Worm (Caenorhabditis elegans) whole organism, L3 larva: ENCODE results near the gene xtr-1.
A peak's percentile ranks its signal among the peaks of the same experiment; 100 is the strongest.

Experiments
- R02D3.7 ChIP-seq: fragments of 150-350 bp; optimal IDR thresholded peaks from 2 replicates; lab custom pipeline; 2014; ENCODE audit warnings: missing biosample characterization, missing genetic modification characterization
- ZK546.5 ChIP-seq: sonication (generic microtip); optimal IDR thresholded peaks from 2 replicates; lab custom pipeline; 2017; ENCODE audit warnings: missing biosample characterization, missing genetic modification characterization
- aly-2 ChIP-seq: fragments of 150-350 bp; optimal IDR thresholded peaks from 2 replicates; lab custom pipeline; 2014; ENCODE audit warnings: missing biosample characterization, missing genetic modification characterization
- ama-1 ChIP-seq: fragments of 150-350 bp; optimal IDR thresholded peaks from 2 replicates; lab custom pipeline; 2018
- ceh-16 ChIP-seq: sonication (generic microtip); optimal IDR thresholded peaks from 2 replicates; lab custom pipeline; 2017; ENCODE audit warnings: missing biosample characterization, missing genetic modification characterization
- ceh-28 ChIP-seq: fragments of 150-350 bp; optimal IDR thresholded peaks from 2 replicates; lab custom pipeline; 2014; ENCODE audit warnings: missing biosample characterization, missing genetic modification reagents, missing genetic modification characterization
- ceh-82 ChIP-seq: fragments of 150-350 bp; optimal IDR thresholded peaks from 2 replicates; lab custom pipeline; 2014; ENCODE audit warnings: missing biosample characterization, missing genetic modification characterization
- egl-27 ChIP-seq: sonication (generic microtip); optimal IDR thresholded peaks from 4 replicates; lab custom pipeline; 2017; ENCODE audit warnings: missing biosample characterization, missing genetic modification reagents, missing genetic modification characterization
- elt-2 ChIP-seq: sonication (generic microtip); optimal IDR thresholded peaks from 2 replicates; lab custom pipeline; 2016; ENCODE audit warnings: missing genetic modification reagents, mild to moderate bottlenecking, missing genetic modification characterization, missing compliant biosample characterization
- eor-1 ChIP-seq, 2 experiments: fragments of 150-350 bp; optimal IDR thresholded peaks; 2 replicates each; lab custom pipeline; 2014 to 2018; ENCODE audit warnings: missing biosample characterization in 2 of 2, missing genetic modification characterization in 2 of 2
- hmg-11 ChIP-seq: sonication (generic microtip); optimal IDR thresholded peaks from 2 replicates; lab custom pipeline; 2016; ENCODE audit warnings: missing genetic modification characterization, missing compliant biosample characterization
- jun-1 ChIP-seq: fragments of 150-350 bp; optimal IDR thresholded peaks from 2 replicates; lab custom pipeline; 2014; ENCODE audit warnings: missing biosample characterization, missing genetic modification reagents, missing genetic modification characterization
- lin-15B ChIP-seq: fragments of 150-350 bp; optimal IDR thresholded peaks from 2 replicates; lab custom pipeline; 2014; ENCODE audit warnings: missing biosample characterization, missing genetic modification characterization
- lsy-12 ChIP-seq: sonication (generic microtip); optimal IDR thresholded peaks from 2 replicates; lab custom pipeline; 2016; ENCODE audit warnings: mild to moderate bottlenecking, missing genetic modification characterization, missing compliant biosample characterization
- mdl-1 ChIP-seq: fragments of 150-350 bp; optimal IDR thresholded peaks from 2 replicates; lab custom pipeline; 2014; ENCODE audit warnings: missing biosample characterization, missing genetic modification characterization
- mml-1 ChIP-seq: fragments of 150-350 bp; sonication (generic microtip); optimal IDR thresholded peaks from 3 replicates; lab custom pipeline; 2014; ENCODE audit warnings: missing biosample characterization, missing genetic modification characterization
- nfya-1 ChIP-seq: sonication (generic microtip); optimal IDR thresholded peaks from 2 replicates; lab custom pipeline; 2017; ENCODE audit warnings: missing genetic modification characterization, mild to moderate bottlenecking, missing compliant biosample characterization, antibody characterized with exemption, moderate library complexity; ENCODE audit not compliant: insufficient read depth
- nhr-11 ChIP-seq: fragments of 150-350 bp; optimal IDR thresholded peaks from 2 replicates; lab custom pipeline; 2014; ENCODE audit warnings: missing biosample characterization, missing genetic modification characterization
- nhr-12 ChIP-seq: fragments of 150-350 bp; optimal IDR thresholded peaks from 2 replicates; lab custom pipeline; 2014; ENCODE audit warnings: missing biosample characterization, missing genetic modification characterization
- nhr-23 ChIP-seq: fragments of 150-350 bp; optimal IDR thresholded peaks from 2 replicates; lab custom pipeline; 2014; ENCODE audit warnings: missing biosample characterization, missing genetic modification reagents, missing genetic modification characterization
- nhr-25 ChIP-seq: sonication (generic microtip); optimal IDR thresholded peaks from 2 replicates; lab custom pipeline; 2017; ENCODE audit warnings: missing biosample characterization, missing genetic modification characterization
- nhr-28 ChIP-seq: fragments of 150-350 bp; optimal IDR thresholded peaks from 2 replicates; lab custom pipeline; 2014; ENCODE audit warnings: missing biosample characterization, missing genetic modification characterization
- nhr-67 ChIP-seq: fragments of 150-350 bp; optimal IDR thresholded peaks from 2 replicates; lab custom pipeline; 2014; ENCODE audit warnings: missing biosample characterization, missing genetic modification characterization
- nhr-76 ChIP-seq: fragments of 150-350 bp; sonication (generic microtip); optimal IDR thresholded peaks from 5 replicates; lab custom pipeline; 2014; ENCODE audit warnings: missing biosample characterization, missing genetic modification characterization
- pha-4 ChIP-seq: fragments of 150-350 bp; optimal IDR thresholded peaks from 2 replicates; lab custom pipeline; 2014; ENCODE audit warnings: missing biosample characterization, missing genetic modification reagents, missing genetic modification characterization
- pqm-1 ChIP-seq: fragments of 150-350 bp; optimal IDR thresholded peaks from 2 replicates; lab custom pipeline; 2017; ENCODE audit warnings: missing biosample characterization, missing genetic modification characterization, inconsistent platforms
- sea-2 ChIP-seq: fragments of 150-350 bp; sonication (generic microtip); optimal IDR thresholded peaks from 4 replicates; lab custom pipeline; 2014; ENCODE audit warnings: missing biosample characterization, missing genetic modification reagents, missing genetic modification characterization
- skn-1 ChIP-seq: fragments of 150-350 bp; optimal IDR thresholded peaks from 2 replicates; lab custom pipeline; 2014; ENCODE audit warnings: missing biosample characterization, missing genetic modification characterization
- tbx-2 ChIP-seq: sonication (generic microtip); optimal IDR thresholded peaks from 2 replicates; lab custom pipeline; 2016; ENCODE audit warnings: mild to moderate bottlenecking, missing genetic modification characterization, missing compliant biosample characterization
- unc-62 ChIP-seq: fragments of 150-350 bp; sonication (generic microtip); optimal IDR thresholded peaks from 4 replicates; lab custom pipeline; 2014; ENCODE audit warnings: missing biosample characterization, missing genetic modification reagents, missing genetic modification characterization
- ztf-11 ChIP-seq: fragments of 150-350 bp; optimal IDR thresholded peaks from 2 replicates; lab custom pipeline; 2014; ENCODE audit warnings: missing biosample characterization, missing genetic modification characterization
- ztf-4 ChIP-seq: fragments of 150-350 bp; optimal IDR thresholded peaks from 2 replicates; lab custom pipeline; 2014; ENCODE audit warnings: missing biosample characterization, missing genetic modification characterization

xtr-1 gene

ce11 chrX:11852494-11852893, at the start of gene xtr-1:
Gene xtr-1 (plus strand): TSS chrX:11852794.
- TF ChIP-seq skn-1 (tag; lab: Kevin White, UChicago) (no peak), nhr-23 (tag; lab: Kevin White, UChicago) (no peak), hmg-11 (tag; lab: Kevin White, UChicago) (no peak), nhr-11 (tag; lab: Kevin White, UChicago) (no peak), mdl-1 (tag; lab: Kevin White, UChicago) (no peak), ama-1 (lab: Kevin White, UChicago) (no peak), tbx-2 (tag; lab: Kevin White, UChicago) (no peak), egl-27 (tag; lab: Kevin White, UChicago) (no peak), ztf-11 (tag; lab: Kevin White, UChicago) (no peak), ceh-82 (tag; lab: Kevin White, UChicago) (no peak), ceh-16 (tag; lab: Kevin White, UChicago) (no peak), nhr-25 (tag; lab: Kevin White, UChicago) (no peak), ZK546.5 (tag; lab: Kevin White, UChicago) (no peak), pha-4 (no peak), nhr-76 (tag; lab: Kevin White, UChicago) (no peak), sea-2 (no peak), nhr-12 (no peak)

ce11 chrX:11804057-11804456, 48.5 kb upstream of the xtr-1 start, which contains the start of gene C34E11.4:
Gene C34E11.4 (plus strand): TSS chrX:11804210.
- TF ChIP-seq aly-2 (tag; lab: Kevin White, UChicago) = no peak
- no peak for TF ChIP-seq jun-1 (tag; lab: Kevin White, UChicago)
- no peak for TF ChIP-seq mml-1
- TF ChIP-seq elt-2 (tag; lab: Kevin White, UChicago) = peak; percentile 43

- no peak for TF ChIP-seq nfya-1
- TF ChIP-seq nhr-11 (tag; lab: Kevin White, UChicago) = no peak
- TF ChIP-seq nhr-23 (tag; lab: Kevin White, UChicago) = no peak
- TF ChIP-seq elt-2 (tag; lab: Kevin White, UChicago) = no peak
- no peak for TF ChIP-seq eor-1 (tag; optimal IDR thresholded peaks at IDR 0.05; lab: Kevin White, UChicago)
- no peak for TF ChIP-seq ama-1 (lab: Kevin White, UChicago)
- TF ChIP-seq mdl-1 (tag; lab: Kevin White, UChicago) = no peak
- no peak for TF ChIP-seq unc-62
- no peak for TF ChIP-seq ceh-28 (tag; lab: Kevin White, UChicago)
- TF ChIP-seq egl-27 (tag; lab: Kevin White, UChicago) = no peak
- no peak for TF ChIP-seq R02D3.7 (tag; lab: Kevin White, UChicago)
- TF ChIP-seq nhr-67 (tag; lab: Kevin White, UChicago) = no peak
These were observed 46.3 kb upstream of the xtr-1 start for ce11 chrX:11806175-11806853.

ce11 chrX:11814667-11815066, 37.9 kb upstream of the xtr-1 start, which contains the start of gene C34E11.2:
Gene C34E11.2 (minus strand): TSS chrX:11814750.
- no peak for TF ChIP-seq ztf-4 (tag; lab: Kevin White, UChicago)
- peak; percentile 2 for TF ChIP-seq lsy-12 (tag; lab: Kevin White, UChicago)

- TF ChIP-seq nhr-11 (tag; lab: Kevin White, UChicago) = no peak
- TF ChIP-seq ama-1 (lab: Kevin White, UChicago) = no peak
- no peak for TF ChIP-seq nhr-28 (tag; lab: Kevin White, UChicago)
- no peak for TF ChIP-seq ceh-28 (tag; lab: Kevin White, UChicago)
- no peak for TF ChIP-seq lsy-12 (tag; lab: Kevin White, UChicago)
- no peak for TF ChIP-seq skn-1 (tag; lab: Kevin White, UChicago)
- TF ChIP-seq lin-15B (tag; lab: Kevin White, UChicago) = no peak
These were observed 35.8 kb upstream of the xtr-1 start for ce11 chrX:11816825-11817224.

- no peak for TF ChIP-seq pqm-1 (tag; lab: Kevin White, UChicago)
- no peak for TF ChIP-seq nhr-76 (tag; lab: Kevin White, UChicago)
- TF ChIP-seq nfya-1 = peak; percentile 21
- no peak for TF ChIP-seq lsy-12 (tag; lab: Kevin White, UChicago)
These were observed 33.9 kb upstream of the xtr-1 start for ce11 chrX:11818711-11819110.
